Worm (Caenorhabditis elegans): ENCODE data around the gene F15H10.8.

The F15H10.8 gene

DNA sequence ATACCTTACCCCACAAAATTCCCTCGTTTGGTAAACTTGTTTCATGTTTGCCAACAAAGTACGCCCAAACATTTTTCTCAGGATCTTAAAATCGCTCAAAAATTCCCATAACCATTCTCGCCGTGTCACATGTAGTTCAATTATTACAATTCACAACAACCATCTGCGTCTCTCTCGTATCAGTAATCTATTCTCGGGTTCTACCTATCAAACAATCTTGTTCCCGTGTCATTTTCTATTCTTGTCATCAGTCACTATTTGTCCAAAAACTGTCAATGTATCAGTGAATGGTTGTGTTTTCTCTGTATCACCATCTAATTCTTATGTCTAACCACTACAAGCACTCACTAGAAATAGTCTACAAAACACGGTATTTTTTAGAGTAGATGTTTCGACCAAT, 31.5 kb downstream of the F15H10.8 start (continued):
- TF ChIP-seq lin-40 (tag; optimal IDR thresholded peaks at IDR 0.05): peak; percentile 35
- TF ChIP-seq nhr-80 (tag; optimal IDR thresholded peaks at IDR 0.05): peak; percentile 92
- peak; percentile 82 for TF ChIP-seq unc-62 (GFP tag; optimal IDR thresholded peaks at IDR 0.05)
- TF ChIP-seq zfh-2 (GFP tag; conservative IDR thresholded peaks at IDR 0.05): no peak

DNA sequence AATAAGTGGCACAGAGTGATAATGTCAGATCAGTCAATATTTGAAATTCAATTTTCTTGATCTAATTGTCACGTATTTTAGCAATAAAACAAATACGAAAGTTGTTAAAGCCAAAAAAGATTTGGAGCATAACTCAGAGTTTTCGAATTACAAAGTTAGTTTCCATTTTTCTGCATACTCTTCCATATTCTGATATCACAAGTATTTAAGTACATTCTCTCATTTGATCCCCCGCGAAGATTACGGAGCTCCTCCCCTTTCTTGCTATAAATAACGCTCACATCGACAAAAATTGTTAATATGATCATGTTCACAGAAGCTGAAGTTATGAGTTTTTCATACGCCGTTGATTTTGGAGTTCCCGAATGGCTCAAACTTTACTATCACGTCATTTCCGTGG, 34.4 kb downstream of the F15H10.8 start, which contains the start of gene sri-20:
Gene sri-20, plus strand, starts transcription at position 301 of the 400 bp plus-strand sequence.
- TF ChIP-seq hsf-1 (GFP tag; IDR thresholded peaks at IDR 0.05): no peak
- TF ChIP-seq Y95B8A.8 (GFP tag; IDR thresholded peaks at IDR 0.05): no peak
- no peak for TF ChIP-seq egl-18 (GFP tag; IDR thresholded peaks at IDR 0.05)
- no peak for TF ChIP-seq cebp-2 (GFP tag; IDR thresholded peaks at IDR 0.05)
- TF ChIP-seq ztf-26 (tag; optimal IDR thresholded peaks at IDR 0.05): no peak
- no peak for TF ChIP-seq F10E7.11 (tag; optimal IDR thresholded peaks at IDR 0.05)
- no peak for TF ChIP-seq chd-7 (tag; optimal IDR thresholded peaks at IDR 0.05)
- TF ChIP-seq ceh-58 (GFP tag; IDR thresholded peaks at IDR 0.05): no peak
- TF ChIP-seq bed-2 (GFP tag; IDR thresholded peaks at IDR 0.05): no peak
- TF ChIP-seq Y67H2A.10 (GFP tag; conservative IDR thresholded peaks at IDR 0.05): no peak
- TF ChIP-seq unc-62 (GFP tag; optimal IDR thresholded peaks at IDR 0.05): no peak
- TF ChIP-seq B0019.2 (GFP tag; conservative IDR thresholded peaks at IDR 0.05): no peak
- no peak for TF ChIP-seq hmg-20 (GFP tag; IDR thresholded peaks at IDR 0.05)
- no peak for TF ChIP-seq C17E4.6 (GFP tag; IDR thresholded peaks at IDR 0.05)
- no peak for TF ChIP-seq mel-28 (tag; optimal IDR thresholded peaks at IDR 0.05; ENCODE audit: borderline replicate concordance)
- TF ChIP-seq let-526 (GFP tag; IDR thresholded peaks at IDR 0.05): no peak
- TF ChIP-seq ZK185.1 (tag; optimal IDR thresholded peaks at IDR 0.05; ENCODE audit: poor library complexity, severe bottlenecking): no peak
- no peak for TF ChIP-seq T07F8.4 (tag; optimal IDR thresholded peaks at IDR 0.05)
- TF ChIP-seq B0261.1 (tag; optimal IDR thresholded peaks at IDR 0.05): no peak
- no peak for TF ChIP-seq lin-26 (GFP tag; IDR thresholded peaks at IDR 0.05)

DNA sequence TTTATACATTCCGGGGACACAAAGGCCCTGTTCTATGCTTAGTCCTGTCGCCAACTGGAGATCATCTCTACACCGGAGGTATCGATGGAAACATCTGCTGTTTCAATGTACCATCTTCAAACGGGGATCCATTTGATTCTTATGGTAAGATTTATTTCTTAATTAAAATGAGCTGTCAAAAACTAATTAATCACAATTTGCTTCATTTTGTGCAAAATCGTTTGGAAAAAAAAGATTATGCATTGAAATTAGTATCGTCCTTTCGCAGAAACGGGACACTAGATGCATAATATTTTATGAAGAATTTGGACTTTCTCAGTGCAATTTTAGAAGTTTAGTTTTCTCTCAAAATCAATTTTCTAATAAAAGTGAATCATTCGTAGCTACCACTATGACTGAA, 38.9 kb downstream of the F15H10.8 start:
- TF ChIP-seq snpc-3.4 (tag; optimal IDR thresholded peaks at IDR 0.05) (no peak), rpc-1 (optimal IDR thresholded peaks at IDR 0.05) (no peak), rpc-1 (tag; optimal IDR thresholded peaks at IDR 0.05) (no peak), lin-35 (GFP tag; optimal IDR thresholded peaks at IDR 0.05) (no peak), attf-5 (GFP tag; optimal IDR thresholded peaks at IDR 0.05) (no peak), ceh-58 (GFP tag; IDR thresholded peaks at IDR 0.05) (no peak), ztf-3 (GFP tag; optimal IDR thresholded peaks at IDR 0.05) (no peak), nhr-179 (tag; optimal IDR thresholded peaks at IDR 0.05) (no peak), mel-28 (tag; optimal IDR thresholded peaks at IDR 0.05; ENCODE audit: borderline replicate concordance) (no peak), snpc-1.3 (tag; optimal IDR thresholded peaks at IDR 0.05; ENCODE audit: insufficient read depth) (no peak)

DNA sequence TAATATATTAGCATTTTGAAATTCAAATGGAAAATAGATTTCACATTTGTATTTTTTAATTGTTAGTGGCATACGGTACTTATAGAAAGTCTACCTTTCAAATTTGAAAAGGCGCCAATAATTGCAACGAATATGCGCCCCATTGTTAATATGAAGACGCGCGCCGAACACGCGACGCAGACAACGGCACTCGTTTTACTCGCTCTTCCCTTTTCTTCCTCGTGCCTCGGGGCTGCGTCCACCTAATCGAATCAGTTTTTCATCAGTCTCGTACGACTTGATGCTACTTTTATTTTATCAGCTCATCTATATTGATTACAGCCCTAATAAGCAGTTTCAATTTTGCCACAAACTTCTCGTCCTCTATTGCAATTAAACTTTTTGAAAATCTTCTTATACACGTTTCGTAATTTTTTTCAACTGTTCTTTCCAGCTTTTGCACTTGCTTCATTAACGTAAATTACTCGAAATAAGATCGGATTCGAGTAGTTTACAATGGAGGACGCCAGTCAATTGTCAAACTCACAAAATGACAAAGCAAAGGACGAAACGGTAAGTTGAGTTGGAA, 40.8 kb downstream of the F15H10.8 start, which contains the start of gene cash-1:
Gene cash-1, plus strand, starts transcription at position 432 of the 568 bp plus-strand sequence.
- TF ChIP-seq pbrm-1 (GFP tag; IDR thresholded peaks at IDR 0.05): peak; percentile 37; the same call in 1 of the 2 replicates
- TF ChIP-seq lin-35 (GFP tag; optimal IDR thresholded peaks at IDR 0.05): peak in 1 of 3 experiments; percentile 42
- no peak for TF ChIP-seq egl-44 (GFP tag; IDR thresholded peaks at IDR 0.05)
- no peak for TF ChIP-seq F39B2.1 (GFP tag; IDR thresholded peaks at IDR 0.05)
- TF ChIP-seq mel-28 (tag; optimal IDR thresholded peaks at IDR 0.05; ENCODE audit: borderline replicate concordance): no peak
- TF ChIP-seq hmg-20 (GFP tag; IDR thresholded peaks at IDR 0.05): no peak
- TF ChIP-seq F37B4.10 (GFP tag; IDR thresholded peaks at IDR 0.05): no peak
- TF ChIP-seq egl-18 (GFP tag; IDR thresholded peaks at IDR 0.05): no peak
- TF ChIP-seq pha-4 (tag; optimal IDR thresholded peaks at IDR 0.05): peak; percentile 8
- TF ChIP-seq madf-6 (GFP tag; IDR thresholded peaks at IDR 0.05): peak; percentile 85
- peak; percentile 51 for TF ChIP-seq ztf-18 (tag; optimal IDR thresholded peaks at IDR 0.05)
- no peak for TF ChIP-seq ets-4 (GFP tag; optimal IDR thresholded peaks at IDR 0.05)
- TF ChIP-seq tlf-1 (GFP tag; optimal IDR thresholded peaks at IDR 0.05): peak; percentile 66
- TF ChIP-seq F52B5.7 (tag; optimal IDR thresholded peaks at IDR 0.05): no peak
- 0 out of 2 replicates have a peak, but pooled peaks have one; percentile 36 for TF ChIP-seq ztf-25 (GFP tag; IDR thresholded peaks at IDR 0.05)
- TF ChIP-seq nhr-179 (tag; optimal IDR thresholded peaks at IDR 0.05): no peak
- peak; percentile 68 for TF ChIP-seq dpl-1 (GFP tag; optimal IDR thresholded peaks at IDR 0.05)
- TF ChIP-seq F23B12.7 (tag; optimal IDR thresholded peaks at IDR 0.05; ENCODE audit: insufficient read depth): no peak

Data from whole organism, young adult.